Worm (Caenorhabditis elegans) whole organism, L1 larva: ENCODE data around the gene cyn-13.

Source experiments
- C04F5.9 ChIP-seq: sonication (generic microtip); optimal IDR thresholded peaks from 2 replicates; lab custom pipeline; 2016; ENCODE audit warnings: missing genetic modification characterization, missing compliant biosample characterization
- C16A3.4 ChIP-seq: fragments of 150-350 bp; optimal IDR thresholded peaks from 2 replicates; lab custom pipeline; 2014; ENCODE audit warnings: missing biosample characterization, missing genetic modification characterization
- F16B12.6 ChIP-seq: fragments of 150-350 bp; optimal IDR thresholded peaks from 2 replicates; lab custom pipeline; 2014; ENCODE audit warnings: missing biosample characterization, missing genetic modification characterization
- Y116A8C.19 ChIP-seq: sonication (generic microtip); optimal IDR thresholded peaks from 2 replicates; lab custom pipeline; 2016; ENCODE audit warnings: missing compliant biosample characterization, missing genetic modification characterization, borderline replicate concordance
- aha-1 ChIP-seq: fragments of 150-350 bp; optimal IDR thresholded peaks from 2 replicates; lab custom pipeline; 2014; ENCODE audit warnings: missing biosample characterization, missing genetic modification characterization
- alr-1 ChIP-seq: fragments of 200-800 bp; sonication (Bioruptor generic); optimal IDR thresholded peaks from 2 replicates; lab custom pipeline; 2018; ENCODE audit warnings: borderline replicate concordance, mild to moderate bottlenecking, missing genetic modification characterization, missing compliant biosample characterization
- ama-1 ChIP-seq: fragments of 150-350 bp; optimal IDR thresholded peaks from 2 replicates; lab custom pipeline; 2014
- blmp-1 ChIP-seq: fragments of 150-350 bp; optimal IDR thresholded peaks from 2 replicates; lab custom pipeline; 2014; ENCODE audit warnings: missing biosample characterization, missing genetic modification characterization
- ceh-8 ChIP-seq: fragments of 200-800 bp; sonication (Bioruptor generic); optimal IDR thresholded peaks from 2 replicates; lab custom pipeline; 2018; ENCODE audit warnings: mild to moderate bottlenecking, missing genetic modification characterization, moderate library complexity, missing compliant biosample characterization
- ceh-90 ChIP-seq: sonication (generic microtip); optimal IDR thresholded peaks from 2 replicates; lab custom pipeline; 2016; ENCODE audit warnings: missing genetic modification characterization, missing compliant biosample characterization
- dsc-1 ChIP-seq: sonication (generic microtip); optimal IDR thresholded peaks from 2 replicates; lab custom pipeline; 2016; ENCODE audit warnings: mild to moderate bottlenecking, missing genetic modification characterization, missing compliant biosample characterization
- efl-1 ChIP-seq, 4 experiments: fragments of 150-350 bp; optimal IDR thresholded peaks in 3 of 4; peaks in 1 of 4; 1 replicate in 1 of 4; 2 replicates in 3 of 4; lab custom pipeline; 2014; ENCODE audit warnings: missing biosample characterization in 2 of 4, missing genetic modification characterization in 2 of 4, missing genetic modification reagents in 2 of 4
- egl-13 ChIP-seq: sonication (generic microtip); optimal IDR thresholded peaks from 2 replicates; lab custom pipeline; 2016; ENCODE audit warnings: missing genotype, missing genetic modification reagents, missing genetic modification characterization, missing compliant biosample characterization
- elt-2 ChIP-seq: sonication (generic microtip); optimal IDR thresholded peaks from 2 replicates; lab custom pipeline; 2016; ENCODE audit warnings: missing genetic modification characterization, mild to moderate bottlenecking, inconsistent platforms, missing compliant biosample characterization, missing genetic modification reagents
- hlh-17 ChIP-seq: fragments of 200-800 bp; sonication (Bioruptor generic); optimal IDR thresholded peaks from 2 replicates; lab custom pipeline; 2018; ENCODE audit warnings: missing genetic modification characterization, mild to moderate bottlenecking, missing compliant biosample characterization, moderate library complexity, borderline replicate concordance
- hlh-4 ChIP-seq: sonication (generic microtip); optimal IDR thresholded peaks from 2 replicates; lab custom pipeline; 2016; ENCODE audit warnings: mild to moderate bottlenecking, missing genetic modification characterization, missing compliant biosample characterization
- irx-1 ChIP-seq: sonication (generic microtip); optimal IDR thresholded peaks from 2 replicates; lab custom pipeline; 2016; ENCODE audit warnings: missing genetic modification characterization, missing compliant biosample characterization
- isw-1 ChIP-seq: fragments of 200-800 bp; sonication (Bioruptor generic); IDR thresholded peaks from 2 replicates; pipeline ENCODE4 v1.3.6; 2022; ENCODE audit warnings: missing genetic modification characterization, missing compliant biosample characterization
- jun-1 ChIP-seq: fragments of 150-350 bp; optimal IDR thresholded peaks from 2 replicates; lab custom pipeline; 2014; ENCODE audit warnings: missing biosample characterization, missing genetic modification reagents, missing genetic modification characterization
- lin-13 ChIP-seq: fragments of 150-350 bp; optimal IDR thresholded peaks from 2 replicates; lab custom pipeline; 2014; ENCODE audit warnings: missing biosample characterization, missing genetic modification reagents, missing genetic modification characterization
- lsy-2 ChIP-seq, 2 experiments: fragments of 150-350 bp; optimal IDR thresholded peaks; 2 replicates each; lab custom pipeline; 2014; ENCODE audit warnings: missing biosample characterization in 2 of 2, missing genetic modification characterization in 2 of 2
- mab-9 ChIP-seq: fragments of 200-800 bp; sonication (Bioruptor generic); IDR thresholded peaks from 2 replicates; pipeline ENCODE4 v1.3.6; 2022; ENCODE audit warnings: missing genetic modification reagents, missing genetic modification characterization, missing compliant biosample characterization
- mdl-1 ChIP-seq, 2 experiments: fragments of 150-350 bp; optimal IDR thresholded peaks; 2 replicates each; lab custom pipeline; 2014 to 2017; ENCODE audit warnings: missing biosample characterization in 2 of 2, missing genetic modification characterization in 2 of 2, inconsistent platforms in 1 of 2
- mef-2 ChIP-seq: fragments of 150-350 bp; optimal IDR thresholded peaks from 2 replicates; lab custom pipeline; 2014; ENCODE audit warnings: missing biosample characterization, missing genetic modification characterization
- nhr-11 ChIP-seq: fragments of 150-350 bp; optimal IDR thresholded peaks from 2 replicates; lab custom pipeline; 2014; ENCODE audit warnings: missing biosample characterization, missing genetic modification characterization
- nhr-19 ChIP-seq: fragments of 200-800 bp; sonication (Bioruptor generic); conservative IDR thresholded peaks from 2 replicates; pipeline ENCODE4 v1.3.6; 2022; ENCODE audit warnings: missing genetic modification characterization, missing compliant biosample characterization
- nhr-237 ChIP-seq: fragments of 150-350 bp; optimal IDR thresholded peaks from 2 replicates; lab custom pipeline; 2014; ENCODE audit warnings: missing biosample characterization, missing genetic modification characterization
- nhr-28 ChIP-seq: fragments of 150-350 bp; optimal IDR thresholded peaks from 2 replicates; lab custom pipeline; 2014; ENCODE audit warnings: missing biosample characterization, missing genetic modification characterization
- nhr-47 ChIP-seq: sonication (generic microtip); optimal IDR thresholded peaks from 2 replicates; lab custom pipeline; 2016; ENCODE audit warnings: mild to moderate bottlenecking, missing genetic modification characterization, moderate library complexity, missing compliant biosample characterization
- nhr-76 ChIP-seq: sonication (generic microtip); optimal IDR thresholded peaks from 2 replicates; lab custom pipeline; 2017; ENCODE audit warnings: missing biosample characterization, missing genetic modification characterization
- nhr-85 ChIP-seq: sonication (generic microtip); peaks from one replicate; lab custom pipeline; 2016; ENCODE audit warnings: missing genetic modification characterization, inconsistent platforms, missing compliant biosample characterization
- pag-3 ChIP-seq: sonication (generic microtip); optimal IDR thresholded peaks from 2 replicates; lab custom pipeline; 2017; ENCODE audit warnings: missing genetic modification characterization, mild to moderate bottlenecking, missing compliant biosample characterization, antibody characterized with exemption, borderline replicate concordance; ENCODE audit not compliant: insufficient read depth
- pax-3 ChIP-seq: fragments of 200-800 bp; sonication (Bioruptor generic); optimal IDR thresholded peaks from 2 replicates; lab custom pipeline; 2018; ENCODE audit warnings: mild to moderate bottlenecking, missing genetic modification characterization, moderate library complexity, missing compliant biosample characterization
- rnt-1 ChIP-seq: sonication (generic microtip); optimal IDR thresholded peaks from 2 replicates; lab custom pipeline; 2016; ENCODE audit warnings: mild to moderate bottlenecking, missing genetic modification characterization, moderate library complexity, missing compliant biosample characterization
- skn-1 ChIP-seq: fragments of 150-350 bp; optimal IDR thresholded peaks from 2 replicates; lab custom pipeline; 2014; ENCODE audit warnings: missing biosample characterization, missing genetic modification characterization
- snpc-4 ChIP-seq: fragments of 150-350 bp; optimal IDR thresholded peaks from 2 replicates; lab custom pipeline; 2014; ENCODE audit warnings: missing biosample characterization, missing genetic modification characterization
- sox-4 ChIP-seq: sonication (generic microtip); optimal IDR thresholded peaks from 2 replicates; lab custom pipeline; 2016; ENCODE audit warnings: missing genetic modification characterization, missing compliant biosample characterization
- sptf-1 ChIP-seq: fragments of 150-350 bp; optimal IDR thresholded peaks from 2 replicates; lab custom pipeline; 2014; ENCODE audit warnings: missing biosample characterization, missing genetic modification characterization
- swsn-7 ChIP-seq: sonication (generic microtip); optimal IDR thresholded peaks from 2 replicates; lab custom pipeline; 2016; ENCODE audit warnings: missing genetic modification characterization, missing compliant biosample characterization
- tbx-2 ChIP-seq: sonication (generic microtip); optimal IDR thresholded peaks from 2 replicates; lab custom pipeline; 2016; ENCODE audit warnings: missing genetic modification characterization, missing compliant biosample characterization
- tlp-1 ChIP-seq: fragments of 150-350 bp; optimal IDR thresholded peaks from 2 replicates; lab custom pipeline; 2014; ENCODE audit warnings: missing biosample characterization, missing genetic modification characterization
- unc-30 ChIP-seq: sonication (generic microtip); optimal IDR thresholded peaks from 2 replicates; lab custom pipeline; 2017; ENCODE audit warnings: missing biosample characterization, missing genetic modification characterization
- unc-62 ChIP-seq: fragments of 150-350 bp; optimal IDR thresholded peaks from 2 replicates; lab custom pipeline; 2014; ENCODE audit warnings: missing biosample characterization, missing genetic modification reagents, missing genetic modification characterization
- unc-86 ChIP-seq: sonication (generic microtip); optimal IDR thresholded peaks from 2 replicates; lab custom pipeline; 2016; ENCODE audit warnings: missing genetic modification characterization, missing compliant biosample characterization
- unc-98 ChIP-seq: fragments of 200-800 bp; sonication (Bioruptor generic); IDR thresholded peaks from 2 replicates; pipeline ENCODE4 v1.3.6; 2022; ENCODE audit warnings: missing genetic modification characterization, missing compliant biosample characterization
- vab-15 ChIP-seq: sonication (generic microtip); optimal IDR thresholded peaks from 2 replicates; lab custom pipeline; 2017; ENCODE audit warnings: missing genotype, mild to moderate bottlenecking, missing genetic modification characterization, missing compliant biosample characterization
- zip-4 ChIP-seq: fragments of 200-800 bp; sonication (Bioruptor generic); optimal IDR thresholded peaks from 2 replicates; lab custom pipeline; 2018; ENCODE audit warnings: mild to moderate bottlenecking, missing genetic modification characterization, moderate library complexity, missing compliant biosample characterization
- ztf-4 ChIP-seq: fragments of 150-350 bp; optimal IDR thresholded peaks from 2 replicates; lab custom pipeline; 2014; ENCODE audit warnings: missing biosample characterization, missing genetic modification characterization

cyn-13 gene

DNA sequence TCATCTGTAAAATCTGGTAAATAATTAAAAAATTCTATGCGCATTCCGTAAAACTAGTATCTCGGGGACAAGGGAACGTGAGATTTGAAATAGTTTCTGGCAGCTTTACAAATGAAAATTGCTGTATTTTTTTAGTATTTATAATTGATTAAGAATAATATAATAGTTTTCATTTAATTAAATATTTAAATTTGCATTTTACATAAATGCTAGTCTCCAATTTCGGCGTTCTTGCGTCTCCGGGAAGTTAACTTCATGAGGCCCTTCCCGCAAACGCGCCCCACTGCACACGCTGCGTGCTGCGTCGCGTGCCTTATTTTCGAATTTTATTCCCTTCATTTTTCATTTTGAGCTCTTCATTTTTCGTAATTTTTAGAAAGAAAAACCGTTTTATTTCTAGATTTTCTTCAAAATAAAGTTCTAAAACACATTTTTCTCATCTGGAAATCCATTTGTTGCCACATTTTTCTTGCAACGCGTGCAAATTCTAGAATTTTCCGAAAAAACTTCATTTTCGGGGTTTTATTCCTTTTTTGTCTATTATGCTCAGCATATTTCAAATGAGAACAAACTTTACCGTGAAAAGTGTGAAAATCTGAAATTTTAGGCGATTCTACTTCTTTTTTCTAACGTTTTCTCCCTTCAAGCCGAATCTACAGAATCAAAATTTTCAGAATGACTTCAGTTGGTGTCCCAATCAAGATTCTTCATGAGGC, 28.9 kb downstream of the cyn-13 start, which contains the start of the genes snx-13 and snr-1 (continued):
- peak; percentile 95 for TF ChIP-seq vab-15 (tag; lab: Kevin White, UChicago)
- peak; percentile 50 for TF ChIP-seq jun-1 (tag; lab: Kevin White, UChicago)
- TF ChIP-seq sox-4, result peak; percentile 58
- TF ChIP-seq mef-2, result peak; percentile 25
- TF ChIP-seq skn-1, result peak; percentile 42
- no peak for TF ChIP-seq hlh-17 (GFP tag; lab: Kevin White, UChicago)
- no peak for TF ChIP-seq nhr-76 (tag; lab: Kevin White, UChicago)
- no peak for TF ChIP-seq hlh-4 (tag; lab: Kevin White, UChicago)
- TF ChIP-seq rnt-1 (tag; lab: Kevin White, UChicago), result peak; percentile 89
- TF ChIP-seq unc-30 (tag; lab: Kevin White, UChicago), result no peak
- no peak; the same call in 1 of the 2 replicates for TF ChIP-seq mab-9

- TF ChIP-seq isw-1 (GFP tag; lab: Robert Waterston, UW), result no peak
- peak in 1 of 2 experiments; percentile 38 for TF ChIP-seq efl-1 (optimal IDR thresholded peaks at IDR 0.05; lab: Kevin White, UChicago)
- no peak for TF ChIP-seq efl-1 (GFP tag; optimal IDR thresholded peaks at IDR 0.05 in 1 of 2; lab: Kevin White, UChicago)
Measured at ce11 chrIV:17084839-17085238, 31.6 kb downstream of the cyn-13 start.

DNA sequence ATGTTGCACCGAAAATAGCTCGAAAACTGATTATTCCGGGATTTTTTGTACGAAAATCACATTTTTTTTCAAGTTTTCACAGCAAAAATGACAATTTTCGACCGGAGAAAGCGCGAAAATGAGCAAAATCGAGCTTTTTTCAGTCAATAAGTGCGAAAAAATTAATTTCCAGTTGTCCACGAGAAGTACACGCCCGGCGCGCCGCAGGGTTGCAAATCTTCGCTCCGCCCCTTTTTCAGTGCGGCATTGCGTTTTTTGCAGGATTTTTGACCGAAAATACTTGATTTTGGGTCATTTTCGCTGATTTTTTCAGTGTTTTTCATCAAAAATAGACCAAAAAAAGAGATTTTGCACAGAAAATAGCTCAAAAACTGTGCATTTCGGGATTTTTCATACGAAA, 32.1 kb downstream of the cyn-13 start:
- TF ChIP-seq nhr-47 (tag; lab: Kevin White, UChicago) (peak; percentile 38), unc-98 (GFP tag; lab: Robert Waterston, UW) (no peak), sptf-1 (tag; lab: Kevin White, UChicago) (no peak), lsy-2 (tag; optimal IDR thresholded peaks at IDR 0.05; lab: Kevin White, UChicago) (peak in 1 of 2 experiments; percentile 22), tlp-1 (tag; lab: Kevin White, UChicago) (no peak), nhr-237 (tag; lab: Kevin White, UChicago) (no peak), hlh-4 (tag; lab: Kevin White, UChicago) (no peak), ama-1 (lab: Kevin White, UChicago) (no peak), elt-2 (no peak), aha-1 (tag; lab: Kevin White, UChicago) (no peak), tbx-2 (tag; lab: Kevin White, UChicago) (no peak), lin-13 (GFP tag; lab: Kevin White, UChicago) (no peak), irx-1 (no peak), F16B12.6 (tag; lab: Kevin White, UChicago) (no peak), blmp-1 (tag; lab: Kevin White, UChicago) (no peak), swsn-7 (peak; percentile 5), pax-3 (tag; lab: Kevin White, UChicago) (peak; percentile 7), C04F5.9 (tag; lab: Kevin White, UChicago) (no peak), ceh-90 (tag; lab: Kevin White, UChicago) (no peak), dsc-1 (tag; lab: Kevin White, UChicago) (no peak), Y116A8C.19 (no peak), nhr-28 (tag; lab: Kevin White, UChicago) (no peak), alr-1 (no peak), nhr-76 (tag; lab: Kevin White, UChicago) (no peak), nhr-85 (no peak), nhr-11 (tag; lab: Kevin White, UChicago) (no peak), pag-3 (no peak), nhr-19 (GFP tag; lab: Robert Waterston, UW) (peak; percentile 31), egl-13 (no peak), ztf-4 (tag; lab: Kevin White, UChicago) (no peak), C16A3.4 (tag; lab: Kevin White, UChicago) (no peak), snpc-4 (tag; lab: Kevin White, UChicago) (no peak), mdl-1 (tag; optimal IDR thresholded peaks at IDR 0.05; lab: Kevin White, UChicago) (no peak), unc-86 (tag; lab: Kevin White, UChicago) (no peak), unc-30 (tag; lab: Kevin White, UChicago) (no peak), jun-1 (tag; lab: Kevin White, UChicago) (no peak), ceh-8 (GFP tag; lab: Kevin White, UChicago) (no peak), zip-4 (GFP tag; lab: Kevin White, UChicago) (no peak), vab-15 (tag; lab: Kevin White, UChicago) (no peak), unc-62 (GFP tag; lab: Kevin White, UChicago) (no peak), mef-2 (no peak)
